Worm (Caenorhabditis elegans) whole organism, early embryonic: ENCODE measurements around the gene cux-7.

Experiments used
- B0310.2 ChIP-seq: sonication (generic microtip); optimal IDR thresholded peaks from 2 replicates; lab custom pipeline; 2016; ENCODE audit warnings: mild to moderate bottlenecking, missing genetic modification characterization, missing compliant biosample characterization
- F13C5.2 ChIP-seq: sonication (generic microtip); optimal IDR thresholded peaks from 2 replicates; lab custom pipeline; 2017; ENCODE audit warnings: mild to moderate bottlenecking, missing genetic modification characterization, inconsistent platforms, missing compliant biosample characterization
- aly-1 ChIP-seq: sonication (generic microtip); optimal IDR thresholded peaks from 2 replicates; lab custom pipeline; 2016; ENCODE audit warnings: missing genetic modification characterization, missing compliant biosample characterization
- ama-1 ChIP-seq: fragments of 150-350 bp; optimal IDR thresholded peaks from 2 replicates; lab custom pipeline; 2014
- ceh-13 ChIP-seq: fragments of 200-800 bp; sonication (Bioruptor generic); optimal IDR thresholded peaks from 2 replicates; lab custom pipeline; 2018; ENCODE audit warnings: mild to moderate bottlenecking, missing genetic modification characterization, missing compliant biosample characterization
- ceh-36 ChIP-seq: sonication (generic microtip); optimal IDR thresholded peaks from 2 replicates; lab custom pipeline; 2016; ENCODE audit warnings: missing genetic modification characterization, inconsistent platforms, missing compliant biosample characterization
- ets-7 ChIP-seq: sonication (generic microtip); optimal IDR thresholded peaks from 2 replicates; lab custom pipeline; 2016; ENCODE audit warnings: missing genotype, missing genetic modification characterization, missing compliant biosample characterization
- flt-1 ChIP-seq: fragments of 200-800 bp; sonication (Bioruptor generic); IDR thresholded peaks from 2 replicates; pipeline ENCODE4 v1.3.6; 2022; ENCODE audit warnings: missing genetic modification characterization, missing compliant biosample characterization
- hmbx-1 ChIP-seq: sonication (generic microtip); optimal IDR thresholded peaks from 2 replicates; lab custom pipeline; 2016; ENCODE audit warnings: mild to moderate bottlenecking, missing genetic modification characterization, missing compliant biosample characterization
- hmg-4 ChIP-seq: fragments of 200-800 bp; sonication (Bioruptor generic); optimal IDR thresholded peaks from 2 replicates; lab custom pipeline; 2018; ENCODE audit warnings: mild to moderate bottlenecking, missing genetic modification characterization, missing compliant biosample characterization
- hnd-1 ChIP-seq: sonication (generic microtip); optimal IDR thresholded peaks from 2 replicates; lab custom pipeline; 2016; ENCODE audit warnings: missing genetic modification characterization, missing compliant biosample characterization
- pes-1 ChIP-seq: fragments of 200-800 bp; sonication (Bioruptor generic); IDR thresholded peaks from 2 replicates; pipeline ENCODE4 v1.3.6; 2022; ENCODE audit warnings: missing genetic modification reagents, missing genetic modification characterization, missing compliant biosample characterization
- scrt-1 ChIP-seq: fragments of 200-800 bp; sonication (Bioruptor generic); IDR thresholded peaks from 2 replicates; pipeline ENCODE4 v1.3.6; 2022; ENCODE audit warnings: missing genetic modification characterization, missing compliant biosample characterization
- sea-1 ChIP-seq: fragments of 200-800 bp; sonication (Bioruptor generic); conservative IDR thresholded peaks from 2 replicates; pipeline ENCODE4 v1.3.6; 2022; ENCODE audit warnings: missing genetic modification characterization, missing compliant biosample characterization
- tbx-11 ChIP-seq: fragments of 200-800 bp; sonication (Bioruptor generic); IDR thresholded peaks from 2 replicates; pipeline ENCODE4 v1.3.6; 2022; ENCODE audit warnings: missing genetic modification characterization, missing compliant biosample characterization
- tbx-37 ChIP-seq: fragments of 200-800 bp; sonication (Bioruptor generic); conservative IDR thresholded peaks from 2 replicates; pipeline ENCODE4 v1.3.6; 2022; ENCODE audit warnings: missing genetic modification reagents, missing genetic modification characterization, missing compliant biosample characterization
- tra-4 ChIP-seq: sonication (generic microtip); optimal IDR thresholded peaks from 2 replicates; lab custom pipeline; 2017; ENCODE audit warnings: missing genetic modification characterization, missing compliant biosample characterization

Gene cux-7

DNA sequence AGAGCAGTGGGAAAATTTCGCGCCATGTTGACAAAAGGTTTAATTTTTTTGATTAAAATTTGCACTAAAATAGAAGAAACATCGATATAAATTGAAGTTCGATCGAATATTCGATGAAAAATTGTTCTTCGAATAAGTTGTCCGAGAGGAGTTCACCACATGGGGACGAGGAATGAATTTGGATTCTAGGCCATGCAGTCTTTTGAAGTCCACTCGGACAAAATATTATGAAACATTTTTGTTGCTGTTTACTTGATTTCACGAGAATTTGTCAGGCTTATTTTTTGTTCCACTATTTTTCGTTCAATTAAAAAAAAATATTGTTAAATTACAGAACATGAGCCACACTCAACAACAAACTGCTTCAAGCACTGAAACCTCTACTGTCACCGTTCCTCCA lies at the start of gene cux-7, which contains the start of gene C07H6.2:
cux-7 (minus strand) TSS at position 174 of the 400 bp plus-strand sequence.
C07H6.2 (plus strand) TSS at position 338 of the 400 bp plus-strand sequence.
- TF ChIP-seq ceh-13 (GFP tag; lab: Kevin White, UChicago), result no peak
- 0 out of 2 replicates have a peak, but pooled peaks have one; percentile 54 for TF ChIP-seq tbx-11 (GFP tag; lab: Robert Waterston, UW)
- peak; percentile 49 for TF ChIP-seq hmg-4 (GFP tag; lab: Kevin White, UChicago)
- no peak for TF ChIP-seq pes-1 (GFP tag; lab: Robert Waterston, UW)
- TF ChIP-seq hmbx-1 (tag; lab: Kevin White, UChicago), result no peak
- TF ChIP-seq aly-1 (tag; lab: Kevin White, UChicago), result peak; percentile 2
- TF ChIP-seq sea-1 (GFP tag; lab: Robert Waterston, UW), result peak; percentile 63; the same call in 1 of the 2 replicates
- TF ChIP-seq ama-1 (lab: Kevin White, UChicago), result no peak
- TF ChIP-seq tra-4 (tag; lab: Kevin White, UChicago), result peak; percentile 45
- TF ChIP-seq ceh-36, result no peak
- peak; percentile 65 for TF ChIP-seq flt-1 (GFP tag; lab: Robert Waterston, UW)
- peak; percentile 57 for TF ChIP-seq ets-7 (tag; lab: Kevin White, UChicago)
- TF ChIP-seq F13C5.2, result peak; percentile 55
- 0 out of 2 replicates have a peak, but pooled peaks have one; percentile 53 for TF ChIP-seq scrt-1 (GFP tag; lab: Robert Waterston, UW)
- peak; percentile 11 for TF ChIP-seq B0310.2 (tag; lab: Kevin White, UChicago)
- peak; percentile 39 for TF ChIP-seq hnd-1
- TF ChIP-seq tbx-37 (GFP tag; lab: Robert Waterston, UW), result peak; percentile 98

DNA sequence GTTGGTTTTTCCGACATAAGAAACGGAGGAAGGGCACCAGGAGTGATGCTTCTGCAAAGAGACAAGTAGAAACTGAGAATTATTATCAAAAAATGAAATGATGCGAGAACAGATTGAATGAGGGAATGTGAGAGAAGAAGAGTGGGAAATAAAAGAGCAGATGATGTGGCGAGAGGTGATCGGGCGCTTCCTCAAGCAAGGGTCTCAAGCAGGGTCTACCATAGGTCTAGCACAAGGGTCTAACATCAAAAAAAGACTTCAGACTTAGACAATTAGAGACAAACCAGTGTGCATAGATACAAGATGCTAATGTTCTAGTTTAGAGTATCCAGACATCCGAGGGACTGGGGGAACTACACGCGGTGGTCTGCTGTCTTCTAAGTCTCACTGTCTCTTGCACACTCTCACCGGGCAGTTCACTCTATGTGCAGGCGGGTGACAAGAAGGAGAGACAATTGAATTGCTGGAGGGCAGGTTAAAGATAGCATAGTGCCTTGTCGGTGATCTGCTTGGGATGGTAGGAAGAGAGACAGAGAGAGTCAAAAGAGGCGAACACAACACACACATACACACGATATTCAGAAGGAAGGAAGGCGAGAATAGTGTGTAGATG lies 49.5 kb upstream of the cux-7 start, which contains the start of gene R13A5.7:
R13A5.7 (minus strand) TSS at position 51 of the 613 bp plus-strand sequence.
- TF ChIP-seq sea-1 (GFP tag; lab: Robert Waterston, UW), result no peak
- no peak for TF ChIP-seq tra-4 (tag; lab: Kevin White, UChicago)
- 0 out of 2 replicates have a peak, but pooled peaks have one; percentile 10 for TF ChIP-seq scrt-1 (GFP tag; lab: Robert Waterston, UW)
- no peak for TF ChIP-seq B0310.2 (tag; lab: Kevin White, UChicago)
- TF ChIP-seq hmg-4 (GFP tag; lab: Kevin White, UChicago), result peak; percentile 74
- TF ChIP-seq hnd-1, result no peak
- no peak for TF ChIP-seq flt-1 (GFP tag; lab: Robert Waterston, UW)
- peak; percentile 10 for TF ChIP-seq aly-1 (tag; lab: Kevin White, UChicago)

DNA sequence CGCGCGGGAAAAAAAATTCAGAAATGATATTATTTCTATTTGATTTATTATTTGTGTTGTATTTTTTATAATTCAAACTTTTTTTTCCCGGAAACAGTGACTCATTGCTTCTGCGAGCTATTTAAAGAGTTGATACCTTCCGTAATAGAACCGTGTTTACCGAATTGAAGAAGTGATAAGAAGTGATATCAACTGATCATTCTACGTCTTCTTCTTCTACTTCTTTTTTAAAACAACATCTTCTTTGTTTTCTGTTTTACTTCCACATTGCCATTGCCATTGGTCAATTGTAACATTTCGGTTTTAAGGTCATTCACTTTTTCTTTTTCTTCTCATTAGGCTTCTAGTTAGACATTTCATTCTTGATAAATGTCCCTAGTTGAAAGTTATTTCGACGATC lies 45.5 kb upstream of the cux-7 start, which contains the start of gene ttr-32:
ttr-32 (plus strand) TSS at position 314 of the 400 bp plus-strand sequence.
- TF ChIP-seq hnd-1, result no peak
- no peak for TF ChIP-seq tbx-11 (GFP tag; lab: Robert Waterston, UW)
- TF ChIP-seq scrt-1 (GFP tag; lab: Robert Waterston, UW), result no peak

DNA sequence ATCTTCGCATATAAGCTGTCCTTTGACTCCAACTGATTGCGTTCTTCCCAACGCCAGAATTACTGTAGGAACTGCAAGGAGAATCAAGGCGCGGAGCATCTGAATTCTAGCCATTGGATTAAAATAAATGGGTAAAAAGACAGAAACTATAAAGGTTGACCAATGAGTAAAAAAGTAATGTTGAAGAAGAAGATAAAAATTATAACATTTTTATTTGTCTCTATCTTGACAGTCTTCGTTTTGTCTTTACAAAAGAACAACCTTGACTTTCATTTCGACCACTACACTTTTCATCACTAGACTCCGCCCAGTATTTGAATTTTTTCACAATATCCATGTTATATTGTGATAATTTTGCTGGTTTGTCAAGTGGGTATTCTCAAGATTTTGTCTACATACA lies 44.6 kb upstream of the cux-7 start, which contains the start of gene ttr-8:
ttr-8 (minus strand) TSS at position 101 of the 400 bp plus-strand sequence.
- TF ChIP-seq ets-7 (tag; lab: Kevin White, UChicago) (no peak), scrt-1 (GFP tag; lab: Robert Waterston, UW) (no peak), hmbx-1 (tag; lab: Kevin White, UChicago) (no peak), flt-1 (GFP tag; lab: Robert Waterston, UW) (no peak), aly-1 (tag; lab: Kevin White, UChicago) (no peak), ceh-36 (no peak), hnd-1 (no peak), tra-4 (tag; lab: Kevin White, UChicago) (no peak), ama-1 (lab: Kevin White, UChicago) (no peak)

DNA sequence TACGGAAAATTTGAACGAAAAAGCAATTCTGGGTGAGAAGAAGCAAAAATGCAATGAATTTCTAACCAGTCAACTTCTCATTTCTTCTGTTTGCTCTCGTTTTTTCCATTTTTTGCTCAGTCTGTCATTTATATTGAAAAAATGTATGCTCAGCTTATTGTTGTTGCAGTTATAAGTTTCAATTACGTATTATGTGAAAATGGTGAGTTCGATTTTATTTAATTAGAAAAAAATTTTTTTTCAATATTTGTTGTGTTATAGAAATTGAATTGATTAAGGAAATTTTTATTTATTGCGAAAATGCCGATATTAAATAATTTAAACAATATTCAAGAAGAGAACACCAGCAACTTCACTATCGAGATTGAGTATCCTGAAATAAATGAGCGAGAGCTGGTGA lies 41.2 kb upstream of the cux-7 start, which contains the start of gene lgc-12:
lgc-12 (plus strand) TSS at position 301 of the 400 bp plus-strand sequence.
- TF ChIP-seq ceh-13 (GFP tag; lab: Kevin White, UChicago) (no peak), ama-1 (lab: Kevin White, UChicago) (no peak), tra-4 (tag; lab: Kevin White, UChicago) (no peak), pes-1 (GFP tag; lab: Robert Waterston, UW) (no peak), tbx-11 (GFP tag; lab: Robert Waterston, UW) (no peak)

DNA sequence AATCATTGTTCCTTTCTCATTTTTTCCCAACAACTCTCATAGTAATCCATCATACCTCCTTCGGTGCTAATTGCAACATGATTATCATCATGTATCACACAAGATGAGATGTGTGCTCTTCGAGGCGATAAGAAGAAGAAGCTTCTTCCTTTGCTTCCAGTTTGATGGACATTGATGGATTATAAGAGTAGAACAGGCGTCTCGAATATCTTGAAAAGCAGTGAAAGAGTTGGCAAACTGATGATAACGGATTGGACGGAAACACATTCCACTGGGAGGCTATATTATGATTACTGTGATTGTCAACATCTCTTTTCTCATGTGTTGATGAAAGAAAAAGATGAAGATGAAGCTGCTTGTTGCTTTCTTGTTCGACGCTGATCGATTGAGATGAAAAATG lies 39.2 kb upstream of the cux-7 start:
- TF ChIP-seq ets-7 (tag; lab: Kevin White, UChicago), result no peak
- no peak for TF ChIP-seq scrt-1 (GFP tag; lab: Robert Waterston, UW)
- no peak for TF ChIP-seq aly-1 (tag; lab: Kevin White, UChicago)
- no peak for TF ChIP-seq flt-1 (GFP tag; lab: Robert Waterston, UW)
- TF ChIP-seq B0310.2 (tag; lab: Kevin White, UChicago), result no peak
- TF ChIP-seq hmg-4 (GFP tag; lab: Kevin White, UChicago), result no peak
- no peak for TF ChIP-seq ceh-13 (GFP tag; lab: Kevin White, UChicago)
- no peak for TF ChIP-seq ceh-36
- TF ChIP-seq tra-4 (tag; lab: Kevin White, UChicago), result no peak
- TF ChIP-seq hmbx-1 (tag; lab: Kevin White, UChicago), result no peak
- TF ChIP-seq hnd-1, result no peak
- TF ChIP-seq tbx-37 (GFP tag; lab: Robert Waterston, UW), result no peak
- no peak for TF ChIP-seq ama-1 (lab: Kevin White, UChicago)
- TF ChIP-seq pes-1 (GFP tag; lab: Robert Waterston, UW), result no peak
- no peak for TF ChIP-seq tbx-11 (GFP tag; lab: Robert Waterston, UW)
- TF ChIP-seq F13C5.2, result no peak

DNA sequence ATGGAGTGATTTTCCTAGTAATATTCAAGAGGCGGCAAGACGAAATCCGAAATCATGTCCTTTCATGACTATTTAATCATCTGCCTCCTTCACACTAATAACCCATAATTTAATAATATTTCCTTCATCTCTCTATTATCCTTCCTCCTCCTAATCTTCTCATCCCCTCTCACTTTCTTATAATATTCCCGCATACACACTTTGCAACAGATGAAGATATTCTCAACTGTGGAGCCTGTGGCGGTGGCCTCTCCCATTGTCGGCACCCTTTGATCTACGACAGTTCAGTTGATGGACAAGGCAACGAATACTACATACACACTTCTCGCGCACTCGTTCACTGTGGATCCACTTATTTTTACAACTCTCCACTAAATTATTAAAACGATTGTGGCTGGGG lies 38.0 kb upstream of the cux-7 start:
- no peak for TF ChIP-seq tra-4 (tag; lab: Kevin White, UChicago)
- TF ChIP-seq ets-7 (tag; lab: Kevin White, UChicago), result no peak
- TF ChIP-seq pes-1 (GFP tag; lab: Robert Waterston, UW), result no peak
- no peak for TF ChIP-seq ama-1 (lab: Kevin White, UChicago)
- TF ChIP-seq aly-1 (tag; lab: Kevin White, UChicago), result no peak
- no peak for TF ChIP-seq hmg-4 (GFP tag; lab: Kevin White, UChicago)
- TF ChIP-seq ceh-13 (GFP tag; lab: Kevin White, UChicago), result no peak
- no peak for TF ChIP-seq scrt-1 (GFP tag; lab: Robert Waterston, UW)
- no peak for TF ChIP-seq ceh-36
- TF ChIP-seq sea-1 (GFP tag; lab: Robert Waterston, UW), result no peak
- TF ChIP-seq tbx-11 (GFP tag; lab: Robert Waterston, UW), result no peak
- no peak for TF ChIP-seq hmbx-1 (tag; lab: Kevin White, UChicago)
- TF ChIP-seq tbx-37 (GFP tag; lab: Robert Waterston, UW), result no peak
- no peak for TF ChIP-seq F13C5.2
- TF ChIP-seq B0310.2 (tag; lab: Kevin White, UChicago), result no peak
- TF ChIP-seq flt-1 (GFP tag; lab: Robert Waterston, UW), result no peak
- no peak for TF ChIP-seq hnd-1
